Fruit fly (Drosophila melanogaster) whole organism, embryonic: ENCODE results near the gene CAH16.
A peak's percentile ranks its signal among the peaks of the same experiment; 100 is the strongest.

Experiments
- Abd-B ChIP-seq: fragments of 200-800 bp; sonication (Bioruptor generic); optimal IDR thresholded peaks from 2 replicates; lab custom pipeline; 2018; ENCODE audit warnings: missing biosample characterization, mild to moderate bottlenecking, missing genetic modification characterization, moderate library complexity
- Aef1 ChIP-seq: fragments of 200-800 bp; sonication (Bioruptor generic); IDR thresholded peaks from 3 replicates; pipeline ENCODE4 v1.3.6; 2022; ENCODE audit warnings: missing biosample characterization, missing genetic modification characterization
- CG11723 ChIP-seq: fragments of 200-800 bp; sonication (Bioruptor generic); optimal IDR thresholded peaks from 2 replicates; lab custom pipeline; 2017; ENCODE audit warnings: missing biosample characterization, mild to moderate bottlenecking, missing genetic modification characterization
- CG12391 ChIP-seq: fragments of 200-800 bp; sonication (Bioruptor generic); optimal IDR thresholded peaks from 3 replicates; lab custom pipeline; 2018; ENCODE audit warnings: missing biosample characterization, mild to moderate bottlenecking, missing genetic modification characterization, moderate library complexity
- CG14667 ChIP-seq: fragments of 200-800 bp; sonication (Bioruptor generic); IDR thresholded peaks from 2 replicates; pipeline ENCODE4 v1.3.6; 2022; ENCODE audit warnings: missing biosample characterization, missing genetic modification characterization
- CG17829 ChIP-seq: fragments of 200-800 bp; optimal IDR thresholded peaks from 2 replicates; lab custom pipeline; 2019; ENCODE audit warnings: missing biosample characterization, mild to moderate bottlenecking, missing genetic modification characterization, moderate library complexity
- CG18262 ChIP-seq: fragments of 200-800 bp; optimal IDR thresholded peaks from 3 replicates; lab custom pipeline; 2019; ENCODE audit warnings: missing biosample characterization, mild to moderate bottlenecking, missing genetic modification characterization, moderate library complexity
- CG33213 ChIP-seq: fragments of 200-800 bp; sonication (Bioruptor generic); optimal IDR thresholded peaks from 3 replicates; lab custom pipeline; 2016; ENCODE audit warnings: missing biosample characterization, missing genetic modification characterization
- CG33557 ChIP-seq: fragments of 200-800 bp; sonication (Bioruptor generic); optimal IDR thresholded peaks from 2 replicates; lab custom pipeline; 2019; ENCODE audit warnings: missing biosample characterization, mild to moderate bottlenecking, missing genetic modification characterization, moderate library complexity
- CG4282 ChIP-seq: fragments of 200-800 bp; sonication (Bioruptor generic); optimal IDR thresholded peaks from 2 replicates; lab custom pipeline; 2016; ENCODE audit warnings: missing biosample characterization, missing genetic modification characterization
- CG7839 ChIP-seq: fragments of 200-800 bp; sonication (Bioruptor generic); optimal IDR thresholded peaks from 3 replicates; lab custom pipeline; 2018; ENCODE audit warnings: missing biosample characterization, mild to moderate bottlenecking, missing genetic modification characterization, moderate library complexity
- CG8290 ChIP-seq, 3 experiments: fragments of 200-800 bp; sonication (Bioruptor generic); optimal IDR thresholded peaks; 2 replicates each; lab custom pipeline; 2016 to 2019; ENCODE audit warnings: missing biosample characterization in 3 of 3, missing genetic modification characterization in 3 of 3, mild to moderate bottlenecking in 2 of 3, moderate library complexity in 1 of 3
- CG9609 ChIP-seq: fragments of 200-800 bp; sonication (Bioruptor generic); optimal IDR thresholded peaks from 3 replicates; lab custom pipeline; 2016; ENCODE audit warnings: missing biosample characterization, missing genetic modification characterization
- CG9817 ChIP-seq: fragments of 200-800 bp; sonication (Bioruptor generic); optimal IDR thresholded peaks from 2 replicates; lab custom pipeline; 2018; ENCODE audit warnings: missing biosample characterization, mild to moderate bottlenecking, missing genetic modification characterization, moderate library complexity
- CkIIα-i1 ChIP-seq: fragments of 200-800 bp; sonication (Bioruptor generic); IDR thresholded peaks from 2 replicates; pipeline ENCODE4 v1.3.6; 2022; ENCODE audit warnings: missing biosample characterization, missing genetic modification characterization
- Deaf1 ChIP-seq: fragments of 200-800 bp; optimal IDR thresholded peaks from 3 replicates; lab custom pipeline; 2019; ENCODE audit warnings: missing biosample characterization, mild to moderate bottlenecking, missing genetic modification characterization, moderate library complexity
- Eip74EF ChIP-seq, 2 experiments: fragments of 200-800 bp in 1 of 2; fragments of >200 bp in 1 of 2; sonication (Bioruptor generic) in 1 of 2; optimal IDR thresholded peaks; 2 replicates each; lab custom pipeline; 2017 to 2019; ENCODE audit warnings: missing biosample characterization in 2 of 2, missing genetic modification characterization in 2 of 2, mild to moderate bottlenecking in 1 of 2, moderate library complexity in 1 of 2
- Fer1 ChIP-seq: fragments of 200-800 bp; sonication (Bioruptor generic); optimal IDR thresholded peaks from 2 replicates; lab custom pipeline; 2017; ENCODE audit warnings: missing biosample characterization, mild to moderate bottlenecking, missing genetic modification characterization
- HLH3B ChIP-seq: fragments of 200-800 bp; sonication (Bioruptor generic); IDR thresholded peaks from 2 replicates; pipeline ENCODE4 v1.3.6; 2022; ENCODE audit warnings: missing biosample characterization, missing genetic modification characterization
- Hr78 ChIP-seq, 2 experiments: fragments of 200-800 bp in 1 of 2; fragments of >200 bp in 1 of 2; sonication (Bioruptor generic) in 1 of 2; optimal IDR thresholded peaks; 2 replicates each; lab custom pipeline; 2017 to 2019; ENCODE audit warnings: missing biosample characterization in 2 of 2, missing genetic modification characterization in 2 of 2, mild to moderate bottlenecking in 1 of 2, moderate library complexity in 1 of 2
- Ptx1 ChIP-seq: fragments of 200-800 bp; sonication (Bioruptor generic); IDR thresholded peaks from 2 replicates; pipeline ENCODE4 v1.3.6; 2022; ENCODE audit warnings: missing biosample characterization, missing genetic modification characterization
- Sin3A ChIP-seq: fragments of >200 bp; optimal IDR thresholded peaks from 2 replicates; lab custom pipeline; 2018
- TFAM ChIP-seq: fragments of 200-800 bp; sonication (Bioruptor generic); optimal IDR thresholded peaks from 2 replicates; lab custom pipeline; 2017; ENCODE audit warnings: missing biosample characterization, missing genetic modification characterization, inconsistent platforms
- Xrp1 ChIP-seq: fragments of 200-800 bp; sonication (Bioruptor generic); IDR thresholded peaks from 2 replicates; pipeline ENCODE4 v1.3.6; 2022; ENCODE audit warnings: missing biosample characterization, missing genetic modification characterization
- ash1 ChIP-seq: fragments of 200-800 bp; sonication (Bioruptor generic); optimal IDR thresholded peaks from 2 replicates; lab custom pipeline; 2018; ENCODE audit warnings: missing biosample characterization, mild to moderate bottlenecking, missing genetic modification characterization
- ato ChIP-seq: fragments of 200-800 bp; sonication (Bioruptor generic); IDR thresholded peaks from 2 replicates; pipeline ENCODE4 v1.3.6; 2022; ENCODE audit warnings: missing biosample characterization, missing genetic modification characterization; ENCODE audit not compliant: partially characterized antibody
- br ChIP-seq: fragments of >200 bp; optimal IDR thresholded peaks from 2 replicates; lab custom pipeline; 2017
- cg ChIP-seq: fragments of 200-800 bp; sonication (Bioruptor generic); optimal IDR thresholded peaks from 3 replicates; lab custom pipeline; 2019; ENCODE audit warnings: missing biosample characterization, mild to moderate bottlenecking, missing genetic modification characterization, moderate library complexity
- chinmo ChIP-seq: fragments of 200-800 bp; sonication (Bioruptor generic); IDR thresholded peaks from 4 replicates; pipeline ENCODE4 v1.3.6; 2022; ENCODE audit warnings: missing biosample characterization, missing genetic modification characterization; ENCODE audit not compliant: partially characterized antibody
- dm ChIP-seq: fragments of 200-800 bp; sonication (Bioruptor generic); optimal IDR thresholded peaks from 3 replicates; lab custom pipeline; 2016; ENCODE audit warnings: missing biosample characterization, missing genetic modification characterization
- dpn ChIP-seq, 2 experiments: fragments of 200-800 bp; sonication (Bioruptor generic); optimal IDR thresholded peaks; 3 replicates each; lab custom pipeline; 2016; ENCODE audit warnings: missing biosample characterization in 2 of 2, missing genetic modification characterization in 2 of 2
- ems ChIP-seq: fragments of 200-800 bp; sonication (Bioruptor generic); optimal IDR thresholded peaks from 3 replicates; lab custom pipeline; 2016; ENCODE audit warnings: missing biosample characterization, missing genetic modification characterization
- fd3F ChIP-seq: fragments of 200-800 bp; sonication (Bioruptor generic); optimal IDR thresholded peaks from 2 replicates; lab custom pipeline; 2018; ENCODE audit warnings: missing biosample characterization, mild to moderate bottlenecking, missing genetic modification characterization, moderate library complexity
- gsb ChIP-seq: fragments of 200-800 bp; sonication (Bioruptor generic); IDR thresholded peaks from 2 replicates; pipeline ENCODE4 v1.3.6; 2022; ENCODE audit warnings: missing biosample characterization, missing genetic modification characterization
- ind ChIP-seq: fragments of 200-800 bp; sonication (Bioruptor generic); optimal IDR thresholded peaks from 3 replicates; lab custom pipeline; 2016; ENCODE audit warnings: missing biosample characterization, missing genetic modification characterization
- jumu ChIP-seq: fragments of 200-800 bp; sonication (Bioruptor generic); optimal IDR thresholded peaks from 3 replicates; lab custom pipeline; 2016; ENCODE audit warnings: missing biosample characterization, missing genetic modification characterization
- lab ChIP-seq: fragments of 200-800 bp; sonication (Bioruptor generic); optimal IDR thresholded peaks from 3 replicates; lab custom pipeline; 2017; ENCODE audit warnings: missing biosample characterization, missing genetic modification characterization, mild to moderate bottlenecking, moderate library complexity, missing genetic modification reagents
- mirr ChIP-seq: fragments of 200-800 bp; sonication (Bioruptor generic); optimal IDR thresholded peaks from 3 replicates; lab custom pipeline; 2018; ENCODE audit warnings: missing biosample characterization, mild to moderate bottlenecking, missing genetic modification characterization
- nom ChIP-seq: fragments of 200-800 bp; sonication (Bioruptor generic); optimal IDR thresholded peaks from 2 replicates; lab custom pipeline; 2017; ENCODE audit warnings: missing biosample characterization, missing genetic modification characterization, mild to moderate bottlenecking, moderate library complexity, missing genetic modification reagents
- sima ChIP-seq: fragments of 200-800 bp; sonication (Bioruptor generic); optimal IDR thresholded peaks from 2 replicates; lab custom pipeline; 2016; ENCODE audit warnings: missing biosample characterization, missing genetic modification characterization
- sqz ChIP-seq: fragments of 200-800 bp; sonication (Bioruptor generic); optimal IDR thresholded peaks from 3 replicates; lab custom pipeline; 2018; ENCODE audit warnings: missing biosample characterization, mild to moderate bottlenecking, missing genetic modification characterization
- tin ChIP-seq: fragments of 200-800 bp; sonication (Bioruptor generic); optimal IDR thresholded peaks from 3 replicates; lab custom pipeline; 2016; ENCODE audit warnings: missing biosample characterization, missing genetic modification characterization
- tll ChIP-seq, 2 experiments: fragments of 200-800 bp in 1 of 2; fragments of >200 bp in 1 of 2; sonication (Bioruptor generic) in 1 of 2; optimal IDR thresholded peaks; 2 replicates each; lab custom pipeline; 2017 to 2019; ENCODE audit warnings: missing biosample characterization in 2 of 2, missing genetic modification characterization in 2 of 2, mild to moderate bottlenecking in 1 of 2, moderate library complexity in 1 of 2
- twi ChIP-seq: fragments of 200-800 bp; optimal IDR thresholded peaks from 2 replicates; lab custom pipeline; 2019; ENCODE audit warnings: missing biosample characterization, mild to moderate bottlenecking, missing genetic modification characterization, moderate library complexity
- zf30C ChIP-seq: fragments of 200-800 bp; sonication (Bioruptor generic); optimal IDR thresholded peaks from 3 replicates; lab custom pipeline; 2018; ENCODE audit warnings: missing biosample characterization, mild to moderate bottlenecking, missing genetic modification characterization

Gene CAH16

DNA sequence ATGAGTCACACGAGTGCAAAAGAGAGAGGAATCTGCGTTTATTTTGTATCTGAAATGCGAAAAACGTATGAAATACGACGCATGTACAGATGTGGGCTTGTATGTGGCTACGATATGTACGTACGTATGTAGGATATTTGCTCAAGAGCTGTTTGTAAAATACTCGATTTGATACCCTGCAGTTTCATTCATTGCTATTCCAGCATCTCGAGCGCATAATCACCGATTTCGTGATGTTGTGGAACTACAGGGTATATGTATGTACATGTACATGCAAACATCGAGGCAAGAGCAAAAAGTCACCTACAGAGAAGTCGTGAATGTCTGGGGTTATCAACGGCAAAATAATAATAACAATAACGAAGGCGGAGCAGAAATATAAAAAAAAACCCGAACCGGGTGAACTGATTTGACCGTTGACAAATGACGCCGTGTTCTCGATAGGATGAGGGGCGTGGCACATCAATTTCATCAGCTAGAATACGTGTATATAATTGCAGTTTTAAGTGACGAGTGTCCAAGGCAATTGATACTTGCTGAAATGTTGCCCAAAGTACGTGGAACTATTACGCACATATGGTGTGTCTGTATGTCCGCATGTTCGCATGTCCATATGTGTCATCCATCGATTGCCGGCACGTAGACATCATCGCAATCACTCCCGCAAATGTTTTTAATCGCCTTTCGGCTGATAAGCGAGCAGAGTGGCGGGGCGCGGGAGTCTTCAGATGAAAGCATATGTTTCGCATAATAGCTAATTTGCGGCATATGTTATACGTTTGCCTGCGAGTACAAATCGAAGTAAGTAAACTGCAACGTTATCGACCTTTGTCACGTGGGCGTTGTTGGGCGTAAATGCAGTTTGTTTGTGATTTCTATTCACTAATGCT, 35.8 kb upstream of the CAH16 start (continued):
- no peak for TF ChIP-seq CkIIα-i1 (GFP tag; lab: Robert Waterston, UW)
- TF ChIP-seq ems (GFP tag; lab: Kevin White, UChicago), result no peak

DNA sequence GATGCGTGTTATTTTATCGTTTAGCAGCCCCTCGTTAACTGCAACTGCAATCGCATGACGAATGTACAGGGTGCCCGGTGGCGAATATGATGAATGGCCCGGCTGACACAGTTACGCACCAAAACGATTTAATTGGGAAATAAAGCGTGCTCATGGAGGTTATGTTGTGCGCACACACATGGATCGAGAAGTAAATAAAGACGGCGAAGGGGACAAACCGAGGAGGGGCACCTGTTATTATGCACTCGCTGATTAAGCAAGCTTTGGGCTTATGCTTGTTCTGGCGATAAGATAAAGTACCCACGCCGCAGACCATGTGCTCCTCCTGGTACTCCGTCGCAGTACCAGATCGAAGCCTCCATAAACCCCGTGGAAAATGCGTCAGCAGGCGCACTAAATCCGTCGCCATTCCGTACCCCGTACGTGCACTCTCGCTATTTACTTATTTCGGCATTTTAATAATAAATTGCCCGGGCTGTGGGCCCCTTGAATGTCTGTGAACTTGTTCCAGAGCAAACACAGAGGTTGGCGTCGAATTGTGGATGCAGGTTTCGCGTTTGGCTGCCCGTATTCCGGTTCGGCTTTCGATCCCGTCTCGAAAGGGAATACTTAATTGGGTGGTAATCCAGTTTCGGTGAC, 34.9 kb upstream of the CAH16 start:
- TF ChIP-seq Eip74EF (GFP tag; optimal IDR thresholded peaks at IDR 0.05; lab: Kevin White, UChicago), result no peak
- TF ChIP-seq CG4282 (GFP tag; lab: Kevin White, UChicago), result no peak
- TF ChIP-seq CG7839, result no peak
- TF ChIP-seq fd3F (GFP tag; lab: Kevin White, UChicago), result no peak
- TF ChIP-seq CG18262, result peak; percentile 26
- TF ChIP-seq Ptx1 (GFP tag; lab: Robert Waterston, UW), result peak; percentile 37; the same call in 1 of the 2 replicates
- TF ChIP-seq Fer1, result no peak
- TF ChIP-seq ems (GFP tag; lab: Kevin White, UChicago), result no peak
- no peak for TF ChIP-seq jumu (GFP tag; lab: Kevin White, UChicago)
- TF ChIP-seq CG8290 (GFP tag; optimal IDR thresholded peaks at IDR 0.05; lab: Kevin White, UChicago), result no peak
- TF ChIP-seq CG8290 (tag; optimal IDR thresholded peaks at IDR 0.05; lab: Kevin White, UChicago), result no peak
- TF ChIP-seq CG9609, result no peak
- TF ChIP-seq sqz, result no peak
- TF ChIP-seq lab (GFP tag; lab: Kevin White, UChicago), result peak; percentile 68
- no peak for TF ChIP-seq CkIIα-i1 (GFP tag; lab: Robert Waterston, UW)
- TF ChIP-seq twi (tag; lab: Kevin White, UChicago), result no peak
- no peak for TF ChIP-seq ato
- TF ChIP-seq Sin3A (lab: Kevin White, UChicago), result no peak
- TF ChIP-seq TFAM (GFP tag; lab: Kevin White, UChicago), result no peak
- peak; percentile 11 for TF ChIP-seq cg
- no peak for TF ChIP-seq gsb (GFP tag; lab: Robert Waterston, UW)
- no peak for TF ChIP-seq CG12391
- TF ChIP-seq zf30C (GFP tag; lab: Kevin White, UChicago), result no peak
- TF ChIP-seq CG17829 (tag; lab: Kevin White, UChicago), result no peak
- TF ChIP-seq tin (GFP tag; lab: Kevin White, UChicago), result no peak
- no peak for TF ChIP-seq Aef1
- no peak for TF ChIP-seq CG33557 (GFP tag; lab: Kevin White, UChicago)
- TF ChIP-seq nom (GFP tag; lab: Kevin White, UChicago), result no peak
- no peak for TF ChIP-seq tll (GFP tag; optimal IDR thresholded peaks at IDR 0.05; lab: Kevin White, UChicago)
- no peak for TF ChIP-seq sima (GFP tag; lab: Kevin White, UChicago)
- TF ChIP-seq CG11723 (GFP tag; lab: Kevin White, UChicago), result no peak
- no peak for TF ChIP-seq CG14667
- no peak for TF ChIP-seq Deaf1
- no peak for TF ChIP-seq ind (GFP tag; lab: Kevin White, UChicago)
- TF ChIP-seq mirr (GFP tag; lab: Kevin White, UChicago), result peak; percentile 24
- TF ChIP-seq dpn (GFP tag; optimal IDR thresholded peaks at IDR 0.05; lab: Kevin White, UChicago), result no peak
- no peak for TF ChIP-seq chinmo (GFP tag; lab: Robert Waterston, UW)
- no peak for TF ChIP-seq HLH3B
- TF ChIP-seq CG9817 (tag; lab: Kevin White, UChicago), result no peak
- peak in 1 of 2 experiments; percentile 5 for TF ChIP-seq Hr78 (GFP tag; optimal IDR thresholded peaks at IDR 0.05; lab: Kevin White, UChicago)
- peak; percentile 82 for TF ChIP-seq dm (GFP tag; lab: Kevin White, UChicago)
- TF ChIP-seq Xrp1 (GFP tag; lab: Robert Waterston, UW), result peak; percentile 5; the same call in 1 of the 2 replicates
- TF ChIP-seq ash1 (GFP tag; lab: Kevin White, UChicago), result no peak
- TF ChIP-seq br (lab: Kevin White, UChicago), result no peak
- no peak for TF ChIP-seq Abd-B (GFP tag; lab: Kevin White, UChicago)
- no peak for TF ChIP-seq CG33213 (GFP tag; lab: Kevin White, UChicago)
